Worm (Caenorhabditis elegans) whole organism, mixed stage, embryonic: ENCODE results near the gene F59A6.12.

Experiments
- nhr-28 ChIP-seq: fragments of 150-350 bp; optimal IDR thresholded peaks from 2 replicates; lab custom pipeline; 2014; ENCODE audit warnings: missing biosample characterization, missing genetic modification characterization
- ztf-11 ChIP-seq: fragments of 150-350 bp; optimal IDR thresholded peaks from 2 replicates; lab custom pipeline; 2014; ENCODE audit warnings: missing biosample characterization, missing genetic modification characterization

DNA sequence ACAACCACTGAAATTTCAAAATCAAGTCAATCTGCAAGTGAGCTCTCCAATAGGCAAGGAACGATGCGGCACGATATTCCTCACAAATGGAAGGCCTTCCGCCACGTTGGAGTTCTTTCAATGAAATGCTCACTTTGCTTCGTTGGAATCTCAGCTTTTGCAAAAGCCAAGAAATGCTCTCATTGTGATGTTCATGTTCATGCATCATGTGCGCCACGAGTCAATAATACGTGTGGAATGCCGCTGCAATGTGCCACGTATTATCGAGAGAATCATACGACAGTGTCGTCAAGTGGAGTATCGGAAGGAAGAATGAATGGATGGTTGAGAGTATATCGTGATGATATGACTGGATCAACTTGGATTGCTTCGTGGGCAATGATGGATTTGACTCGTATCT is 10.0 kb downstream of the F59A6.12 start:
- TF ChIP-seq ztf-11 (tag; lab: Kevin White, UChicago) (no peak), nhr-28 (tag; lab: Kevin White, UChicago) (no peak)
